Worm (Caenorhabditis elegans): ENCODE measurements around the gene tag-307.

- no peak for TF ChIP-seq fkh-10 (GFP tag; optimal IDR thresholded peaks at IDR 0.05)
- TF ChIP-seq aly-2 (tag; optimal IDR thresholded peaks at IDR 0.05), result no peak
- TF ChIP-seq nhr-11 (tag; optimal IDR thresholded peaks at IDR 0.05), result no peak
- no peak for TF ChIP-seq unc-62 (GFP tag; optimal IDR thresholded peaks at IDR 0.05)
- TF ChIP-seq ama-1 (optimal IDR thresholded peaks at IDR 0.05), result no peak
- TF ChIP-seq nhr-76 (tag; optimal IDR thresholded peaks at IDR 0.05), result no peak
- TF ChIP-seq pqm-1 (tag; optimal IDR thresholded peaks at IDR 0.05), result no peak
- TF ChIP-seq R02D3.7 (tag; optimal IDR thresholded peaks at IDR 0.05), result no peak
- peak; percentile 6 for TF ChIP-seq nhr-23 (tag; optimal IDR thresholded peaks at IDR 0.05)
Observed at ce11 chrIII:7828576-7829461, 28.2 kb downstream of the tag-307 start, which contains the start of the genes egl-45 and kcmf-1.
